Worm (Caenorhabditis elegans) whole organism, midembryonic: Measurements from ENCODE around the gene gcy-6.

Source experiments
- cog-1 ChIP-seq: sonication (generic microtip); optimal IDR thresholded peaks from 2 replicates; lab custom pipeline; 2016; ENCODE audit warnings: missing genetic modification characterization, missing compliant biosample characterization
- klf-2 ChIP-seq: fragments of 200-800 bp; sonication (Bioruptor generic); conservative IDR thresholded peaks from 2 replicates; pipeline ENCODE4 v1.3.6; 2022; ENCODE audit warnings: missing genetic modification reagents, missing genetic modification characterization, missing compliant biosample characterization
- med-1 ChIP-seq: sonication (generic microtip); optimal IDR thresholded peaks from 2 replicates; lab custom pipeline; 2017; ENCODE audit warnings: missing genetic modification characterization, mild to moderate bottlenecking, missing compliant biosample characterization, antibody characterized with exemption, missing genetic modification reagents; ENCODE audit not compliant: insufficient read depth

- TF ChIP-seq cog-1 = no peak
- TF ChIP-seq med-1 (GFP tag; lab: Kevin White, UChicago) = no peak
- TF ChIP-seq klf-2 = no peak
Observed at ce11 chrV:10307283-10307682, 6.6 kb downstream of the gcy-6 start, which contains the start of gene che-12.
